Fruit fly (Drosophila melanogaster) whole organism, embryonic: Measurements from ENCODE around the gene CG4230.
A peak's percentile ranks its signal among the peaks of the same experiment; 100 is the strongest.

Experiments used
- Abd-B ChIP-seq: fragments of 200-800 bp; sonication (Bioruptor generic); optimal IDR thresholded peaks from 2 replicates; lab custom pipeline; 2018; ENCODE audit warnings: missing biosample characterization, mild to moderate bottlenecking, missing genetic modification characterization, moderate library complexity
- B-H1 ChIP-seq: fragments of 200-800 bp; sonication (Bioruptor generic); IDR thresholded peaks from 3 replicates; pipeline ENCODE4 v1.3.6; 2022; ENCODE audit warnings: missing biosample characterization, missing genetic modification characterization
- Bgb ChIP-seq: fragments of 200-800 bp; sonication (Bioruptor generic); IDR thresholded peaks from 2 replicates; pipeline ENCODE4 v1.3.6; 2022; ENCODE audit warnings: missing biosample characterization, missing genetic modification characterization; ENCODE audit not compliant: partially characterized antibody
- C15 ChIP-seq: fragments of 200-800 bp; sonication (Bioruptor generic); IDR thresholded peaks from 3 replicates; pipeline ENCODE4 v1.3.6; 2022; ENCODE audit warnings: missing biosample characterization, missing genetic modification characterization
- CG10147 ChIP-seq: fragments of 200-800 bp; sonication (Bioruptor generic); optimal IDR thresholded peaks from 2 replicates; lab custom pipeline; 2019; ENCODE audit warnings: missing biosample characterization, mild to moderate bottlenecking, missing genetic modification characterization, moderate library complexity
- CG13287 ChIP-seq: fragments of 200-800 bp; sonication (Bioruptor generic); IDR thresholded peaks from 2 replicates; pipeline ENCODE4 v1.3.6; 2022; ENCODE audit warnings: missing biosample characterization, missing genetic modification characterization; ENCODE audit not compliant: partially characterized antibody
- CG13424 ChIP-seq: fragments of 200-800 bp; sonication (Bioruptor generic); optimal IDR thresholded peaks from 2 replicates; lab custom pipeline; 2019; ENCODE audit warnings: missing biosample characterization, mild to moderate bottlenecking, missing genetic modification characterization, moderate library complexity
- CG14710 ChIP-seq: fragments of 200-800 bp; sonication (Bioruptor generic); optimal IDR thresholded peaks from 3 replicates; lab custom pipeline; 2019; ENCODE audit warnings: missing biosample characterization, mild to moderate bottlenecking, missing genetic modification characterization, moderate library complexity
- CG15073 ChIP-seq: fragments of 200-800 bp; sonication (Bioruptor generic); optimal IDR thresholded peaks from 2 replicates; lab custom pipeline; 2016; ENCODE audit warnings: missing biosample characterization, missing genetic modification characterization
- CG16779 ChIP-seq: fragments of 200-800 bp; sonication (Bioruptor generic); IDR thresholded peaks from 2 replicates; pipeline ENCODE4 v1.3.6; 2022; ENCODE audit warnings: missing biosample characterization, missing genetic modification characterization
- CG16813 ChIP-seq: fragments of 200-800 bp; sonication (Bioruptor generic); IDR thresholded peaks from 3 replicates; pipeline ENCODE4 v1.3.6; 2022; ENCODE audit warnings: missing biosample characterization, missing genetic modification characterization; ENCODE audit not compliant: partially characterized antibody
- CG17912 ChIP-seq: fragments of 200-800 bp; sonication (Bioruptor generic); optimal IDR thresholded peaks from 2 replicates; lab custom pipeline; 2018; ENCODE audit warnings: missing biosample characterization, mild to moderate bottlenecking, missing genetic modification characterization
- CG30403 ChIP-seq: fragments of 200-800 bp; sonication (Bioruptor generic); optimal IDR thresholded peaks from 3 replicates; lab custom pipeline; 2016; ENCODE audit warnings: missing biosample characterization, missing genetic modification characterization
- CG33213 ChIP-seq: fragments of 200-800 bp; sonication (Bioruptor generic); optimal IDR thresholded peaks from 3 replicates; lab custom pipeline; 2016; ENCODE audit warnings: missing biosample characterization, missing genetic modification characterization
- CG8765 ChIP-seq: fragments of 200-800 bp; sonication (Bioruptor generic); IDR thresholded peaks from 2 replicates; pipeline ENCODE4 v1.3.6; 2022; ENCODE audit warnings: missing biosample characterization, missing genetic modification characterization
- Camta ChIP-seq: fragments of 200-800 bp; sonication (Bioruptor generic); optimal IDR thresholded peaks from 2 replicates; lab custom pipeline; 2016; ENCODE audit warnings: missing biosample characterization, missing genetic modification characterization
- ERR ChIP-seq: fragments of 200-800 bp; sonication (Bioruptor generic); optimal IDR thresholded peaks from 2 replicates; lab custom pipeline; 2016; ENCODE audit warnings: missing biosample characterization, missing genetic modification characterization
- Eip74EF ChIP-seq, 2 experiments: fragments of 200-800 bp in 1 of 2; fragments of >200 bp in 1 of 2; sonication (Bioruptor generic) in 1 of 2; optimal IDR thresholded peaks; 2 replicates each; lab custom pipeline; 2017 to 2019; ENCODE audit warnings: missing biosample characterization in 2 of 2, missing genetic modification characterization in 2 of 2, mild to moderate bottlenecking in 1 of 2, moderate library complexity in 1 of 2
- Ets97D ChIP-seq: fragments of 200-800 bp; sonication (Bioruptor generic); optimal IDR thresholded peaks from 3 replicates; lab custom pipeline; 2016; ENCODE audit warnings: missing biosample characterization, missing genetic modification characterization
- Fer1 ChIP-seq: fragments of 200-800 bp; sonication (Bioruptor generic); optimal IDR thresholded peaks from 2 replicates; lab custom pipeline; 2017; ENCODE audit warnings: missing biosample characterization, mild to moderate bottlenecking, missing genetic modification characterization
- Fer2 ChIP-seq: fragments of 200-800 bp; sonication (Bioruptor generic); optimal IDR thresholded peaks from 2 replicates; lab custom pipeline; 2018; ENCODE audit warnings: missing biosample characterization, mild to moderate bottlenecking, missing genetic modification characterization, moderate library complexity
- Fer3 ChIP-seq: fragments of 200-800 bp; sonication (Bioruptor generic); optimal IDR thresholded peaks from 2 replicates; lab custom pipeline; 2018; ENCODE audit warnings: missing biosample characterization, mild to moderate bottlenecking, missing genetic modification characterization, moderate library complexity
- Gug ChIP-seq: fragments of 200-800 bp; sonication (Bioruptor generic); IDR thresholded peaks from 4 replicates; pipeline ENCODE4 v1.3.6; 2022; ENCODE audit warnings: missing biosample characterization, missing genetic modification characterization
- HHEX ChIP-seq: fragments of 200-800 bp; sonication (Bioruptor generic); optimal IDR thresholded peaks from 3 replicates; lab custom pipeline; 2017; ENCODE audit warnings: missing biosample characterization, mild to moderate bottlenecking, missing genetic modification characterization, missing genetic modification reagents
- Hand ChIP-seq: fragments of 200-800 bp; sonication (Bioruptor generic); optimal IDR thresholded peaks from 2 replicates; lab custom pipeline; 2017; ENCODE audit warnings: mild to moderate bottlenecking, missing biosample characterization, missing genetic modification reagents, missing genetic modification characterization
- Hsf ChIP-seq: fragments of 200-800 bp; sonication (Bioruptor generic); optimal IDR thresholded peaks from 3 replicates; lab custom pipeline; 2016; ENCODE audit warnings: missing biosample characterization, missing genetic modification characterization
- Kr ChIP-seq: fragments of 200-800 bp; sonication (Bioruptor generic); optimal IDR thresholded peaks from 2 replicates; lab custom pipeline; 2017; ENCODE audit warnings: missing biosample characterization, mild to moderate bottlenecking, missing genetic modification characterization
- Lim3 ChIP-seq: fragments of 200-800 bp; sonication (Bioruptor generic); IDR thresholded peaks from 2 replicates; pipeline ENCODE4 v1.3.6; 2022; ENCODE audit warnings: missing biosample characterization, missing genetic modification characterization
- PHDP ChIP-seq: fragments of 200-800 bp; sonication (Bioruptor generic); optimal IDR thresholded peaks from 3 replicates; lab custom pipeline; 2018; ENCODE audit warnings: missing biosample characterization, mild to moderate bottlenecking, missing genetic modification characterization, moderate library complexity
- Ssrp ChIP-seq: fragments of 200-800 bp; sonication (Bioruptor generic); optimal IDR thresholded peaks from 2 replicates; lab custom pipeline; 2018; ENCODE audit warnings: missing biosample characterization, mild to moderate bottlenecking, missing genetic modification characterization, moderate library complexity
- chinmo ChIP-seq: fragments of 200-800 bp; sonication (Bioruptor generic); IDR thresholded peaks from 4 replicates; pipeline ENCODE4 v1.3.6; 2022; ENCODE audit warnings: missing biosample characterization, missing genetic modification characterization; ENCODE audit not compliant: partially characterized antibody
- ci ChIP-seq: fragments of 200-800 bp; sonication (Bioruptor generic); IDR thresholded peaks from 3 replicates; pipeline ENCODE4 v1.3.6; 2022; ENCODE audit warnings: missing biosample characterization, missing genetic modification characterization
- danr ChIP-seq: fragments of 200-800 bp; sonication (Bioruptor generic); IDR thresholded peaks from 2 replicates; pipeline ENCODE4 v1.3.6; 2022; ENCODE audit warnings: missing biosample characterization, missing genetic modification characterization
- emc ChIP-seq: fragments of 200-800 bp; sonication (Bioruptor generic); optimal IDR thresholded peaks from 2 replicates; lab custom pipeline; 2016; ENCODE audit warnings: missing biosample characterization, missing genetic modification characterization
- en ChIP-seq: fragments of 200-800 bp; sonication (Bioruptor generic); optimal IDR thresholded peaks from 2 replicates; lab custom pipeline; 2016; ENCODE audit warnings: missing biosample characterization, missing genetic modification characterization
- eyg ChIP-seq: fragments of 200-800 bp; sonication (Bioruptor generic); optimal IDR thresholded peaks from 3 replicates; lab custom pipeline; 2016; ENCODE audit warnings: missing biosample characterization, missing genetic modification characterization
- ftz-f1 ChIP-seq: fragments of 200-800 bp; sonication (Bioruptor generic); optimal IDR thresholded peaks from 2 replicates; lab custom pipeline; 2016; ENCODE audit warnings: missing biosample characterization, missing genetic modification characterization
- gcm2 ChIP-seq: fragments of 200-800 bp; sonication (Bioruptor generic); optimal IDR thresholded peaks from 2 replicates; lab custom pipeline; 2016; ENCODE audit warnings: missing biosample characterization, missing genetic modification characterization
- jumu ChIP-seq: fragments of 200-800 bp; sonication (Bioruptor generic); optimal IDR thresholded peaks from 3 replicates; lab custom pipeline; 2016; ENCODE audit warnings: missing biosample characterization, missing genetic modification characterization
- otp ChIP-seq: fragments of 200-800 bp; sonication (Bioruptor generic); IDR thresholded peaks from 3 replicates; pipeline ENCODE4, ENCODE4 v1.3.6; 2022; ENCODE audit warnings: missing biosample characterization, missing genetic modification characterization
- pum ChIP-seq: fragments of 200-800 bp; sonication (Bioruptor generic); optimal IDR thresholded peaks from 2 replicates; lab custom pipeline; 2016; ENCODE audit warnings: missing biosample characterization, missing genetic modification characterization
- run ChIP-seq: fragments of 200-800 bp; sonication (Bioruptor generic); optimal IDR thresholded peaks from 3 replicates; lab custom pipeline; 2018; ENCODE audit warnings: missing biosample characterization, mild to moderate bottlenecking, missing genetic modification characterization
- sd ChIP-seq: fragments of 200-800 bp; sonication (Bioruptor generic); optimal IDR thresholded peaks from 3 replicates; lab custom pipeline; 2018; ENCODE audit warnings: missing biosample characterization, mild to moderate bottlenecking, missing genetic modification characterization, moderate library complexity
- sqz ChIP-seq: fragments of 200-800 bp; sonication (Bioruptor generic); optimal IDR thresholded peaks from 3 replicates; lab custom pipeline; 2018; ENCODE audit warnings: missing biosample characterization, mild to moderate bottlenecking, missing genetic modification characterization
- toy ChIP-seq: fragments of 200-800 bp; sonication (Bioruptor generic); IDR thresholded peaks from 2 replicates; pipeline ENCODE4 v1.3.6; 2022; ENCODE audit warnings: missing biosample characterization, missing genetic modification characterization
- twi ChIP-seq: fragments of 200-800 bp; optimal IDR thresholded peaks from 2 replicates; lab custom pipeline; 2019; ENCODE audit warnings: missing biosample characterization, mild to moderate bottlenecking, missing genetic modification characterization, moderate library complexity
- tx ChIP-seq: fragments of 200-800 bp; sonication (Bioruptor generic); optimal IDR thresholded peaks from 2 replicates; lab custom pipeline; 2016; ENCODE audit warnings: missing biosample characterization, missing genetic modification characterization
- vvl ChIP-seq: fragments of 200-800 bp; sonication (Bioruptor generic); IDR thresholded peaks from 2 replicates; pipeline ENCODE4 v1.3.6; 2022; ENCODE audit warnings: missing biosample characterization, missing genetic modification characterization
- wek ChIP-seq: fragments of 200-800 bp; sonication (Bioruptor generic); optimal IDR thresholded peaks from 3 replicates; lab custom pipeline; 2018; ENCODE audit warnings: missing biosample characterization, mild to moderate bottlenecking, missing genetic modification characterization, moderate library complexity

Gene CG4230

dm6 chr2L:5052367-5052914 lies 43.6 kb upstream of the CG4230 start, which contains the start of gene senju (continued):
- TF ChIP-seq pum (peak; percentile 83), ci (peak; percentile 96), C15 (GFP tag; lab: Robert Waterston, UW) (peak; percentile 64; the same call in 1 of the 3 replicates), toy (GFP tag; lab: Robert Waterston, UW) (peak; percentile 35; the same call in 1 of the 2 replicates), tx (GFP tag; lab: Kevin White, UChicago) (peak; percentile 82), PHDP (peak; percentile 87), en (GFP tag; lab: Kevin White, UChicago) (peak; percentile 62), Camta (peak; percentile 77), Bgb (peak; percentile 48; the same call in 1 of the 2 replicates), CG14710 (tag; lab: Kevin White, UChicago) (peak; percentile 69), Ssrp (peak; percentile 66), chinmo (GFP tag; lab: Robert Waterston, UW) (peak; percentile 89), CG10147 (peak; percentile 64), Kr (peak; percentile 33), CG16813 (GFP tag; lab: Robert Waterston, UW) (peak; percentile 39; the same call in 1 of the 3 replicates), sqz (GFP tag; lab: Kevin White, UChicago) (peak; percentile 95), otp (GFP tag; lab: Robert Waterston, UW) (peak; percentile 57), twi (tag; lab: Kevin White, UChicago) (peak; percentile 48), Hsf (GFP tag; lab: Kevin White, UChicago) (peak; percentile 80), Fer3 (tag; lab: Kevin White, UChicago) (peak; percentile 74), wek (GFP tag; lab: Kevin White, UChicago) (peak; percentile 57), Ets97D (GFP tag; lab: Kevin White, UChicago) (peak; percentile 93), eyg (GFP tag; lab: Kevin White, UChicago) (peak; percentile 82), Fer2 (tag; lab: Kevin White, UChicago) (peak; percentile 62), CG8765 (GFP tag; lab: Robert Waterston, UW) (peak; percentile 50), Gug (GFP tag; lab: Robert Waterston, UW) (peak; percentile 81), jumu (GFP tag; lab: Kevin White, UChicago) (peak; percentile 89), ERR (GFP tag; lab: Kevin White, UChicago) (peak; percentile 56), CG13424 (tag; lab: Kevin White, UChicago) (peak; percentile 80), vvl (GFP tag; lab: Robert Waterston, UW) (peak; percentile 96), gcm2 (GFP tag; lab: Kevin White, UChicago) (peak; percentile 68), emc (GFP tag; lab: Kevin White, UChicago) (peak; percentile 78), Eip74EF (GFP tag; optimal IDR thresholded peaks at IDR 0.05; lab: Kevin White, UChicago) (peak in 1 of 2 experiments; percentile 80), CG16779 (GFP tag; lab: Robert Waterston, UW) (peak; percentile 53), HHEX (GFP tag; lab: Kevin White, UChicago) (peak; percentile 80), sd (tag; lab: Kevin White, UChicago) (peak; percentile 73), CG33213 (GFP tag; lab: Kevin White, UChicago) (peak; percentile 81), CG15073 (GFP tag; lab: Kevin White, UChicago) (no peak), Lim3 (GFP tag; lab: Robert Waterston, UW) (peak; percentile 37; the same call in 1 of the 2 replicates), Hand (GFP tag; lab: Kevin White, UChicago) (peak; percentile 82), Fer1 (GFP tag; lab: Kevin White, UChicago) (peak; percentile 87), danr (GFP tag; lab: Robert Waterston, UW) (0 out of 2 replicates have a peak, but pooled peaks have one; percentile 46), CG13287 (peak; percentile 69), run (tag; lab: Kevin White, UChicago) (peak; percentile 61), B-H1 (GFP tag; lab: Robert Waterston, UW) (peak; percentile 73), CG30403 (peak; percentile 90), Abd-B (GFP tag; lab: Kevin White, UChicago) (peak; percentile 16), CG17912 (GFP tag; lab: Kevin White, UChicago) (peak; percentile 79), ftz-f1 (GFP tag; lab: Kevin White, UChicago) (peak; percentile 75)
